Fruit fly (Drosophila melanogaster): ENCODE measurements around the gene CG43121.

- TF ChIP-seq psq (GFP tag; optimal IDR thresholded peaks at IDR 0.05) (no peak), br (GFP tag; optimal IDR thresholded peaks at IDR 0.05) (no peak)
Measured at dm6 chr3L:14643692-14644091, 28.5 kb downstream of the CG43121 start.
